Fruit fly (Drosophila melanogaster) whole organism, pupa: ENCODE data around the gene Cpr35B.

Experiments used
- CG10348 ChIP-seq: fragments of 200-800 bp; sonication (Bioruptor generic); IDR thresholded peaks from 2 replicates; pipeline ENCODE4 v1.3.6; 2022; ENCODE audit warnings: missing biosample characterization, missing genetic modification characterization
- CG12605 ChIP-seq: fragments of 200-800 bp; sonication (Bioruptor generic); IDR thresholded peaks from 2 replicates; pipeline ENCODE4 v1.3.6; 2022; ENCODE audit warnings: missing biosample characterization, missing genetic modification characterization
- CG13204 ChIP-seq: fragments of 200-800 bp; sonication (Bioruptor generic); optimal IDR thresholded peaks from 2 replicates; lab custom pipeline; 2018; ENCODE audit warnings: missing biosample characterization, mild to moderate bottlenecking, missing genetic modification characterization, moderate library complexity
- CG14655 ChIP-seq: fragments of 200-800 bp; sonication (Bioruptor generic); optimal IDR thresholded peaks from 3 replicates; lab custom pipeline; 2017; ENCODE audit warnings: mild to moderate bottlenecking, missing biosample characterization, missing genetic modification reagents, missing genetic modification characterization
- CG15710 ChIP-seq: fragments of 200-800 bp; sonication (Bioruptor generic); optimal IDR thresholded peaks from 2 replicates; lab custom pipeline; 2018; ENCODE audit warnings: missing biosample characterization, mild to moderate bottlenecking, missing genetic modification characterization, moderate library complexity
- CG17806 ChIP-seq: fragments of 200-800 bp; sonication (Bioruptor generic); optimal IDR thresholded peaks from 2 replicates; lab custom pipeline; 2018; ENCODE audit warnings: missing biosample characterization, mild to moderate bottlenecking, missing genetic modification characterization, moderate library complexity
- CG32121 ChIP-seq: fragments of 200-800 bp; sonication (Bioruptor generic); IDR thresholded peaks from 2 replicates; pipeline ENCODE4 v1.3.6; 2022; ENCODE audit warnings: missing biosample characterization, missing genetic modification characterization
- CG34367 ChIP-seq: fragments of 200-800 bp; sonication (Bioruptor generic); optimal IDR thresholded peaks from 2 replicates; lab custom pipeline; 2018; ENCODE audit warnings: missing biosample characterization, mild to moderate bottlenecking, missing genetic modification characterization
- CG4496 ChIP-seq: fragments of 200-800 bp; sonication (Bioruptor generic); IDR thresholded peaks from 3 replicates; pipeline ENCODE4 v1.3.6; 2022; ENCODE audit warnings: missing biosample characterization, missing genetic modification characterization
- CG8159 ChIP-seq: fragments of 200-800 bp; sonication (Bioruptor generic); optimal IDR thresholded peaks from 3 replicates; lab custom pipeline; 2018; ENCODE audit warnings: missing biosample characterization, mild to moderate bottlenecking, missing genetic modification characterization, moderate library complexity
- CG8301 ChIP-seq: fragments of 200-800 bp; sonication (Bioruptor generic); optimal IDR thresholded peaks from 2 replicates; lab custom pipeline; 2018; ENCODE audit warnings: missing biosample characterization, mild to moderate bottlenecking, missing genetic modification characterization
- CG9948 ChIP-seq: fragments of 200-800 bp; sonication (Bioruptor generic); optimal IDR thresholded peaks from 2 replicates; lab custom pipeline; 2018; ENCODE audit warnings: missing biosample characterization, mild to moderate bottlenecking, missing genetic modification characterization, moderate library complexity
- D1 ChIP-seq: fragments of 200-800 bp; sonication (Bioruptor generic); optimal IDR thresholded peaks from 2 replicates; lab custom pipeline; 2018; ENCODE audit warnings: missing biosample characterization, mild to moderate bottlenecking, missing genetic modification characterization, moderate library complexity
- EcR ChIP-seq: fragments of 200-800 bp; sonication (Bioruptor generic); optimal IDR thresholded peaks from 3 replicates; lab custom pipeline; 2019; ENCODE audit warnings: missing biosample characterization, missing genetic modification characterization, mild to moderate bottlenecking, moderate library complexity, missing genetic modification reagents
- Ets98B ChIP-seq: fragments of 200-800 bp; sonication (Bioruptor generic); IDR thresholded peaks from 2 replicates; pipeline ENCODE4 v1.3.6; 2022; ENCODE audit warnings: missing biosample characterization, missing genetic modification characterization
- Pif1A ChIP-seq: fragments of 200-800 bp; sonication (Bioruptor generic); optimal IDR thresholded peaks from 3 replicates; lab custom pipeline; 2016; ENCODE audit warnings: missing biosample characterization, missing genetic modification characterization
- Pif1B ChIP-seq: fragments of 200-800 bp; sonication (Bioruptor generic); optimal IDR thresholded peaks from 3 replicates; lab custom pipeline; 2016; ENCODE audit warnings: missing biosample characterization, missing genetic modification characterization
- Snoo ChIP-seq: fragments of 200-800 bp; sonication (Bioruptor generic); optimal IDR thresholded peaks from 3 replicates; lab custom pipeline; 2017; ENCODE audit warnings: missing biosample characterization, mild to moderate bottlenecking, missing genetic modification characterization, inconsistent platforms
- fd96Ca ChIP-seq: fragments of 200-800 bp; sonication (Bioruptor generic); IDR thresholded peaks from 3 replicates; pipeline ENCODE4 v1.3.6; 2022; ENCODE audit warnings: missing biosample characterization, missing genetic modification characterization
- gl ChIP-seq: fragments of 200-800 bp; sonication (Bioruptor generic); optimal IDR thresholded peaks from 2 replicates; lab custom pipeline; 2018; ENCODE audit warnings: missing biosample characterization, mild to moderate bottlenecking, missing genetic modification characterization
- rn ChIP-seq: fragments of 200-800 bp; sonication (Bioruptor generic); IDR thresholded peaks from 2 replicates; pipeline ENCODE4 v1.3.6; 2022; ENCODE audit warnings: missing biosample characterization, missing genetic modification characterization

The Cpr35B gene

dm6 chr2L:14455131-14455530, 30.1 kb upstream of the Cpr35B start:
- no peak for TF ChIP-seq CG15710
- no peak for TF ChIP-seq Ets98B (GFP tag; lab: Robert Waterston, UW)
- no peak for TF ChIP-seq EcR (GFP tag; lab: Kevin White, UChicago)
- TF ChIP-seq CG4496 (GFP tag; lab: Robert Waterston, UW) = no peak
- no peak for TF ChIP-seq gl (tag; lab: Kevin White, UChicago)
- no peak for TF ChIP-seq fd96Ca (GFP tag; lab: Robert Waterston, UW)
- no peak for TF ChIP-seq Snoo (tag; lab: Kevin White, UChicago)
- TF ChIP-seq CG13204 (GFP tag; lab: Kevin White, UChicago) = no peak
- TF ChIP-seq CG32121 (GFP tag; lab: Robert Waterston, UW) = no peak
- TF ChIP-seq CG17806 = no peak
- no peak for TF ChIP-seq Pif1A (GFP tag; lab: Kevin White, UChicago)
- no peak for TF ChIP-seq D1 (tag; lab: Kevin White, UChicago)
- no peak for TF ChIP-seq rn (GFP tag; lab: Robert Waterston, UW)
- TF ChIP-seq CG14655 (GFP tag; lab: Kevin White, UChicago) = no peak
- TF ChIP-seq, all 21 proteins: peak for 0

dm6 chr2L:14454247-14454646, 29.3 kb upstream of the Cpr35B start:
- no peak for TF ChIP-seq CG12605
- TF ChIP-seq CG4496 (GFP tag; lab: Robert Waterston, UW) = no peak
- no peak for TF ChIP-seq CG15710
- no peak for TF ChIP-seq CG13204 (GFP tag; lab: Kevin White, UChicago)
- no peak for TF ChIP-seq CG8301 (tag; lab: Kevin White, UChicago)
- TF ChIP-seq CG34367 (tag; lab: Kevin White, UChicago) = no peak
- no peak for TF ChIP-seq CG9948 (tag; lab: Kevin White, UChicago)

- TF ChIP-seq CG9948 (tag; lab: Kevin White, UChicago) (no peak), D1 (tag; lab: Kevin White, UChicago) (no peak), Ets98B (GFP tag; lab: Robert Waterston, UW) (no peak), CG10348 (no peak)
These were observed 28.2 kb upstream of the Cpr35B start for dm6 chr2L:14452920-14453791.

DNA sequence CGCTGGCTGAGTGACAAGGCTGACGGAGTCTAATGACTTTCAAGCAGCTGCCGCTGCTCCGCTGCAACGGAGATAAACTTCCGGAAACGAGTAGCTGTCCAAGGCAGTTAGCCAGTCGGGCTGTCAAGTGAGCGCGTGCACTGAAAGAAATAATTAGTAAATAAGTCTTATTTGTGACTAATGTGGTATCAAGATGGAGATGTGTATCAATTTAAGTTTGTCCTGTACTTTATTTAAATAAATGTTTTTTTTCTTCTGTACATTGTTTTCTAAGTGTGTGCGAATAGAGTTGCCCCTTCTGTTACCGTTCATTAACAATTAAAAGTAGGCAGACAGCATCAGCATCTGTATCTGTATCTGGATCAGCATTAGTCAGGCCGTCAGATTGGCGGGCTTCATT, 26.3 kb upstream of the Cpr35B start:
- TF ChIP-seq CG12605 (no peak), CG14655 (GFP tag; lab: Kevin White, UChicago) (peak; percentile 63), Pif1A (GFP tag; lab: Kevin White, UChicago) (peak; percentile 21), Pif1B (GFP tag; lab: Kevin White, UChicago) (no peak), CG34367 (tag; lab: Kevin White, UChicago) (no peak), fd96Ca (GFP tag; lab: Robert Waterston, UW) (0 out of 3 replicates have a peak, but pooled peaks have one; percentile 39), CG10348 (no peak), rn (GFP tag; lab: Robert Waterston, UW) (no peak), CG8301 (tag; lab: Kevin White, UChicago) (peak; percentile 54), CG17806 (no peak), CG13204 (GFP tag; lab: Kevin White, UChicago) (no peak), CG32121 (GFP tag; lab: Robert Waterston, UW) (no peak), Ets98B (GFP tag; lab: Robert Waterston, UW) (no peak), CG4496 (GFP tag; lab: Robert Waterston, UW) (peak; percentile 53; the same call in 2 of the 3 replicates), CG15710 (no peak), EcR (GFP tag; lab: Kevin White, UChicago) (no peak), CG9948 (tag; lab: Kevin White, UChicago) (no peak), CG8159 (tag; lab: Kevin White, UChicago) (peak; percentile 3), gl (tag; lab: Kevin White, UChicago) (no peak), Snoo (tag; lab: Kevin White, UChicago) (no peak), D1 (tag; lab: Kevin White, UChicago) (no peak)

dm6 chr2L:14450822-14451221, 25.8 kb upstream of the Cpr35B start, which contains the start of gene CG15283:
TSS of gene CG15283 (minus strand) at chr2L:14450922.
- TF ChIP-seq Ets98B (GFP tag; lab: Robert Waterston, UW) = no peak

- TF ChIP-seq CG10348 (no peak), CG15710 (no peak), fd96Ca (GFP tag; lab: Robert Waterston, UW) (no peak), EcR (GFP tag; lab: Kevin White, UChicago) (no peak), CG17806 (no peak), CG34367 (tag; lab: Kevin White, UChicago) (no peak), CG32121 (GFP tag; lab: Robert Waterston, UW) (no peak)
These were observed 25.0 kb upstream of the Cpr35B start for dm6 chr2L:14449886-14450548.
